Worm (Caenorhabditis elegans): ENCODE data around the gene glo-1.

- no peak for TF ChIP-seq zag-1 (tag; optimal IDR thresholded peaks at IDR 0.05)
- TF ChIP-seq nhr-25 (tag; optimal IDR thresholded peaks at IDR 0.05), result no peak
- TF ChIP-seq nhr-11 (tag; optimal IDR thresholded peaks at IDR 0.05), result no peak
- no peak for TF ChIP-seq nhr-237 (tag; optimal IDR thresholded peaks at IDR 0.05)
- TF ChIP-seq snpc-4 (tag; optimal IDR thresholded peaks at IDR 0.05), result no peak
- TF ChIP-seq unc-62 (GFP tag; optimal IDR thresholded peaks at IDR 0.05), result no peak
Observed at ce11 chrX:9924962-9925361, 43.0 kb upstream of the glo-1 start, which contains the start of gene ugt-23.

Data from whole organism, L3 larva.